Fruit fly (Drosophila melanogaster) whole organism, wandering third instar larva: Measurements from ENCODE around the gene scramb1.

Experiments
- Abd-B ChIP-seq: fragments of >200 bp; optimal IDR thresholded peaks from 2 replicates; lab custom pipeline; 2017; ENCODE audit warnings: missing biosample characterization, missing genetic modification characterization
- CG32264 ChIP-seq: fragments of 200-800 bp; sonication (Bioruptor generic); optimal IDR thresholded peaks from 2 replicates; lab custom pipeline; 2016; ENCODE audit warnings: missing biosample characterization, missing genetic modification characterization
- CG9705 ChIP-seq: fragments of 200-800 bp; sonication (Bioruptor generic); optimal IDR thresholded peaks from 2 replicates; lab custom pipeline; 2018; ENCODE audit warnings: missing biosample characterization, mild to moderate bottlenecking, missing genetic modification characterization
- CrebA ChIP-seq: fragments of 200-800 bp; sonication (Bioruptor generic); optimal IDR thresholded peaks from 2 replicates; lab custom pipeline; 2016; ENCODE audit warnings: missing biosample characterization, mild to moderate bottlenecking, missing genetic modification characterization, borderline replicate concordance
- Dfd ChIP-seq: fragments of >200 bp; optimal IDR thresholded peaks from 2 replicates; lab custom pipeline; 2017; ENCODE audit warnings: missing biosample characterization, missing genetic modification characterization
- Hnf4 ChIP-seq: fragments of 200-800 bp; sonication (Bioruptor generic); optimal IDR thresholded peaks from 2 replicates; lab custom pipeline; 2016; ENCODE audit warnings: missing biosample characterization, mild to moderate bottlenecking, missing genetic modification characterization
- Hr78 ChIP-seq: fragments of >200 bp; optimal IDR thresholded peaks from 2 replicates; lab custom pipeline; 2017; ENCODE audit warnings: missing biosample characterization, missing genetic modification characterization
- Jra ChIP-seq: sonication (Bioruptor generic); optimal IDR thresholded peaks from 2 replicates; lab custom pipeline; 2016; ENCODE audit warnings: missing biosample characterization, missing genetic modification characterization
- Mio ChIP-seq: sonication (Bioruptor generic); optimal IDR thresholded peaks from 2 replicates; lab custom pipeline; 2016; ENCODE audit warnings: missing biosample characterization, missing genetic modification characterization
- Myc ChIP-seq: fragments of >200 bp; optimal IDR thresholded peaks from 2 replicates; lab custom pipeline; 2017
- Sp1 ChIP-seq: fragments of 200-800 bp; sonication (Bioruptor generic); optimal IDR thresholded peaks from 3 replicates; lab custom pipeline; 2019; ENCODE audit warnings: missing biosample characterization, mild to moderate bottlenecking, missing genetic modification characterization, moderate library complexity
- br ChIP-seq: fragments of 200-800 bp; sonication (Bioruptor generic); optimal IDR thresholded peaks from 2 replicates; lab custom pipeline; 2016; ENCODE audit warnings: missing biosample characterization, missing genetic modification characterization
- brk ChIP-seq: fragments of 200-800 bp; sonication (Bioruptor generic); optimal IDR thresholded peaks from 2 replicates; lab custom pipeline; 2016; ENCODE audit warnings: missing biosample characterization, mild to moderate bottlenecking, missing genetic modification characterization
- dl ChIP-seq, 2 experiments: fragments of 175-275, 200-275 bp in 1 of 2; fragments of 200-275 bp in 1 of 2; sonication (Bioruptor generic); optimal IDR thresholded peaks; lab custom pipeline; 2018; ENCODE audit warnings: mild to moderate bottlenecking in 2 of 2, missing biosample characterization in 2 of 2, missing genetic modification characterization in 2 of 2, moderate library complexity in 2 of 2; ENCODE audit not compliant: partially characterized antibody in 2 of 2, insufficient read depth in 1 of 2
- dmrt93B ChIP-seq: fragments of 200-800 bp; sonication (Bioruptor generic); optimal IDR thresholded peaks from 2 replicates; lab custom pipeline; 2018; ENCODE audit warnings: missing biosample characterization, mild to moderate bottlenecking, missing genetic modification characterization
- ey ChIP-seq: fragments of 200-800 bp; sonication (Bioruptor generic); optimal IDR thresholded peaks from 2 replicates; lab custom pipeline; 2016; ENCODE audit warnings: missing biosample characterization, missing genetic modification characterization
- foxo ChIP-seq, 2 experiments: fragments of 200-800 bp; sonication (Bioruptor generic); optimal IDR thresholded peaks; 2 replicates in 1 of 2; 3 replicates in 1 of 2; lab custom pipeline; 2016 to 2017; ENCODE audit warnings: missing biosample characterization in 2 of 2, missing genetic modification characterization in 2 of 2
- fru ChIP-seq: fragments of 200-800 bp; sonication (Bioruptor generic); optimal IDR thresholded peaks from 3 replicates; lab custom pipeline; 2016; ENCODE audit warnings: missing biosample characterization, mild to moderate bottlenecking, missing genetic modification characterization
- jim ChIP-seq: fragments of 175-275, 200-325 bp; sonication (Bioruptor generic); optimal IDR thresholded peaks from 2 replicates; lab custom pipeline; 2016; ENCODE audit warnings: missing biosample characterization, mild to moderate bottlenecking, missing genetic modification characterization
- pan ChIP-seq: fragments of >200 bp; optimal IDR thresholded peaks from 2 replicates; lab custom pipeline; 2017
- psq ChIP-seq: fragments of 200-800 bp; sonication (Bioruptor generic); optimal IDR thresholded peaks from 3 replicates; lab custom pipeline; 2017; ENCODE audit warnings: missing biosample characterization, mild to moderate bottlenecking, missing genetic modification characterization, moderate library complexity
- rgr ChIP-seq: fragments of 200-800 bp; sonication (Bioruptor generic); optimal IDR thresholded peaks from 3 replicates; lab custom pipeline; 2016; ENCODE audit warnings: missing biosample characterization, mild to moderate bottlenecking, missing genetic modification characterization
- sage ChIP-seq: fragments of 200-800 bp; sonication (Bioruptor generic); optimal IDR thresholded peaks from 2 replicates; lab custom pipeline; 2016; ENCODE audit warnings: missing biosample characterization, mild to moderate bottlenecking, missing genetic modification characterization
- usp ChIP-seq: fragments of >200 bp; optimal IDR thresholded peaks from 2 replicates; lab custom pipeline; 2017; ENCODE audit warnings: missing biosample characterization, missing genetic modification characterization
- woc ChIP-seq: sonication (Bioruptor generic); optimal IDR thresholded peaks from 2 replicates; lab custom pipeline; 2016; ENCODE audit warnings: missing biosample characterization, mild to moderate bottlenecking, missing genetic modification characterization

The scramb1 gene

DNA sequence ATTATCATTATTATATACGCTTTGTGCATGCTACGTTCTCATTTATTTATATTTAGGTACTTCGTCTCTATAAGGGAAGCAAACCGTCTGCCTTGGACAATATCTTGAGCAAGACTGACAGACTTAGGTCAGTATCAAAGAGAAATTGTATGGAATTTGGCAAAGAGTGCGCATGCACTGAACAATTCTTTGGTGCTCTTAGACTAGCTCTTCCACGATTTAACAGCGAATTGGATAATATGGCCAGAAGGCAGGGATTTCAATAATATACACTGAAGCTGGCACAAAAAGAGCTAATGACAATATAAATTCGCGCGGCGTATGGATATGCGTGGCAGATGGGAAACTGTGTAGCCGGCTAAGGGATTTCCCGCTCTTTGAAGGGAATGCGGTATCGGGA, 38.1 kb downstream of the scramb1 start:
- no peak for TF ChIP-seq Sp1 (GFP tag; lab: Kevin White, UChicago)
- TF ChIP-seq psq, result no peak
- TF ChIP-seq Mio (GFP tag; lab: Kevin White, UChicago), result no peak
- TF ChIP-seq pan, result no peak
- no peak for TF ChIP-seq dmrt93B (GFP tag; lab: Kevin White, UChicago)
- no peak for TF ChIP-seq br (GFP tag; lab: Kevin White, UChicago)
- TF ChIP-seq Myc, result no peak
- TF ChIP-seq sage (GFP tag; lab: Kevin White, UChicago), result no peak
- TF ChIP-seq CrebA (GFP tag; lab: Kevin White, UChicago), result no peak
- TF ChIP-seq woc (GFP tag; lab: Kevin White, UChicago), result no peak
- no peak for TF ChIP-seq brk (GFP tag; lab: Kevin White, UChicago)
- TF ChIP-seq dl (GFP tag; optimal IDR thresholded peaks at IDR 0.05; lab: Kevin White, UChicago; ENCODE audit: insufficient read depth in 1 of 2, partially characterized antibody in 2 of 2), result no peak
- no peak for TF ChIP-seq Jra (GFP tag; lab: Kevin White, UChicago)
- TF ChIP-seq CG9705 (GFP tag; lab: Kevin White, UChicago), result no peak
- TF ChIP-seq Dfd (GFP tag; lab: Kevin White, UChicago), result no peak
- TF ChIP-seq Hr78 (GFP tag; lab: Kevin White, UChicago), result no peak
- TF ChIP-seq ey (GFP tag; lab: Kevin White, UChicago), result no peak

DNA sequence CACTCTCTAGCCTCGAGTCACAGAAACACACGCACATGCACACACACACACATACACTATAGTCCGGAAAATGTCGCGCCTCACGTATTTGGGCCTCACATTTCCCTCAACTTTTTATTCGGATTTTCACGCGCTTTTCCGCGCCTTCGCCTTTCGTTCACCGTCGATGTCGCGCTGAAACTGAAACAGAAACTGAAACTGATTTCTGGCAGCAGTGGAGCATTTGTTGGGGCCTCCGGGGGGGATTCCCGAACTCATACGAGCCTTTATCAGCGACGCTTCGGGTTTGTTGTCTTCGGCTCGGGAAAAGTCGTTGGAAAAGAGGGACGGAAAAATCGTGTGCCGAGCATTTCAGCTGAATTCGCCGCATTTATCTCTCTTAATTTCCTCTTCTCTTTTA, 39.1 kb downstream of the scramb1 start, which contains the start of gene dpr10:
TSS of gene dpr10 (minus strand) at position 185 of the 400 bp plus-strand sequence.
- no peak for TF ChIP-seq Myc
- TF ChIP-seq foxo (GFP tag; optimal IDR thresholded peaks at IDR 0.05; lab: Kevin White, UChicago), result no peak
- no peak for TF ChIP-seq rgr
- no peak for TF ChIP-seq Abd-B (GFP tag; lab: Kevin White, UChicago)
- TF ChIP-seq usp (GFP tag; lab: Kevin White, UChicago), result no peak
- no peak for TF ChIP-seq Hnf4
- no peak for TF ChIP-seq fru
- TF ChIP-seq Sp1 (GFP tag; lab: Kevin White, UChicago), result no peak
- no peak for TF ChIP-seq CrebA (GFP tag; lab: Kevin White, UChicago)
- no peak for TF ChIP-seq Dfd (GFP tag; lab: Kevin White, UChicago)
- no peak for TF ChIP-seq dmrt93B (GFP tag; lab: Kevin White, UChicago)
- no peak for TF ChIP-seq CG32264
- TF ChIP-seq jim (GFP tag; lab: Kevin White, UChicago), result no peak
